Worm (Caenorhabditis elegans) whole organism, early embryonic: ENCODE results near the gene F59A1.16.

Experiments used
- B0310.2 ChIP-seq: sonication (generic microtip); optimal IDR thresholded peaks from 2 replicates; lab custom pipeline; 2016; ENCODE audit warnings: mild to moderate bottlenecking, missing genetic modification characterization, missing compliant biosample characterization
- F13C5.2 ChIP-seq: sonication (generic microtip); optimal IDR thresholded peaks from 2 replicates; lab custom pipeline; 2017; ENCODE audit warnings: mild to moderate bottlenecking, missing genetic modification characterization, inconsistent platforms, missing compliant biosample characterization
- aly-1 ChIP-seq: sonication (generic microtip); optimal IDR thresholded peaks from 2 replicates; lab custom pipeline; 2016; ENCODE audit warnings: missing genetic modification characterization, missing compliant biosample characterization
- ama-1 ChIP-seq: fragments of 150-350 bp; optimal IDR thresholded peaks from 2 replicates; lab custom pipeline; 2014
- ceh-13 ChIP-seq: fragments of 200-800 bp; sonication (Bioruptor generic); optimal IDR thresholded peaks from 2 replicates; lab custom pipeline; 2018; ENCODE audit warnings: mild to moderate bottlenecking, missing genetic modification characterization, missing compliant biosample characterization
- ceh-36 ChIP-seq: sonication (generic microtip); optimal IDR thresholded peaks from 2 replicates; lab custom pipeline; 2016; ENCODE audit warnings: missing genetic modification characterization, inconsistent platforms, missing compliant biosample characterization
- ets-7 ChIP-seq: sonication (generic microtip); optimal IDR thresholded peaks from 2 replicates; lab custom pipeline; 2016; ENCODE audit warnings: missing genotype, missing genetic modification characterization, missing compliant biosample characterization
- flt-1 ChIP-seq: fragments of 200-800 bp; sonication (Bioruptor generic); IDR thresholded peaks from 2 replicates; pipeline ENCODE4 v1.3.6; 2022; ENCODE audit warnings: missing genetic modification characterization, missing compliant biosample characterization
- hmbx-1 ChIP-seq: sonication (generic microtip); optimal IDR thresholded peaks from 2 replicates; lab custom pipeline; 2016; ENCODE audit warnings: mild to moderate bottlenecking, missing genetic modification characterization, missing compliant biosample characterization
- hmg-4 ChIP-seq: fragments of 200-800 bp; sonication (Bioruptor generic); optimal IDR thresholded peaks from 2 replicates; lab custom pipeline; 2018; ENCODE audit warnings: mild to moderate bottlenecking, missing genetic modification characterization, missing compliant biosample characterization
- hnd-1 ChIP-seq: sonication (generic microtip); optimal IDR thresholded peaks from 2 replicates; lab custom pipeline; 2016; ENCODE audit warnings: missing genetic modification characterization, missing compliant biosample characterization
- pes-1 ChIP-seq: fragments of 200-800 bp; sonication (Bioruptor generic); IDR thresholded peaks from 2 replicates; pipeline ENCODE4 v1.3.6; 2022; ENCODE audit warnings: missing genetic modification reagents, missing genetic modification characterization, missing compliant biosample characterization
- scrt-1 ChIP-seq: fragments of 200-800 bp; sonication (Bioruptor generic); IDR thresholded peaks from 2 replicates; pipeline ENCODE4 v1.3.6; 2022; ENCODE audit warnings: missing genetic modification characterization, missing compliant biosample characterization
- sea-1 ChIP-seq: fragments of 200-800 bp; sonication (Bioruptor generic); conservative IDR thresholded peaks from 2 replicates; pipeline ENCODE4 v1.3.6; 2022; ENCODE audit warnings: missing genetic modification characterization, missing compliant biosample characterization
- tbx-11 ChIP-seq: fragments of 200-800 bp; sonication (Bioruptor generic); IDR thresholded peaks from 2 replicates; pipeline ENCODE4 v1.3.6; 2022; ENCODE audit warnings: missing genetic modification characterization, missing compliant biosample characterization
- tbx-37 ChIP-seq: fragments of 200-800 bp; sonication (Bioruptor generic); conservative IDR thresholded peaks from 2 replicates; pipeline ENCODE4 v1.3.6; 2022; ENCODE audit warnings: missing genetic modification reagents, missing genetic modification characterization, missing compliant biosample characterization
- tra-4 ChIP-seq: sonication (generic microtip); optimal IDR thresholded peaks from 2 replicates; lab custom pipeline; 2017; ENCODE audit warnings: missing genetic modification characterization, missing compliant biosample characterization

The F59A1.16 gene

DNA sequence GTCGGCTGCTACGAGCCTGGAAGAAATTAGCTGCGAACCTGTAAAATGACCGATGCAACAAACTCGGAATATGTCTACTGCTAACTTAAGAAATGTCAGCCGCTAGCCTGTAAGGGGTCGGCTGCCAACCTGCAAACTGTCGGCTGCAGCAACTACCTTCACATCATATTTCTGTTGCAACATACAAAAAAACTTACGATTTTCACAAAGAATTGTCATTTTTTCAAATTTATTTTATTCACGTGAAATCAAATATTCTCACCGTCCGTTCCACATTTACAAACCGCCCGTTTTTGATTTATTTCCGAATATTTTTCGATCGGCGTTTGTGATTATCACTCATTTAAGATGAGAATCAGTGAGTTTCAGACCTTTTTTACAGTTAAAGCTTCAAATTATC is 14.9 kb upstream of the F59A1.16 start, which contains the start of gene Y26G10.6:
Gene Y26G10.6 (plus strand): TSS at position 301 of the 400 bp plus-strand sequence.
- TF ChIP-seq scrt-1 (no peak), hnd-1 (tag; lab: Kevin White, UChicago) (no peak), flt-1 (no peak), hmbx-1 (no peak), tbx-11 (GFP tag; lab: Robert Waterston, UW) (no peak), tra-4 (tag; lab: Kevin White, UChicago) (no peak), ceh-36 (tag; lab: Kevin White, UChicago) (no peak), ama-1 (no peak), B0310.2 (tag; lab: Kevin White, UChicago) (no peak)

DNA sequence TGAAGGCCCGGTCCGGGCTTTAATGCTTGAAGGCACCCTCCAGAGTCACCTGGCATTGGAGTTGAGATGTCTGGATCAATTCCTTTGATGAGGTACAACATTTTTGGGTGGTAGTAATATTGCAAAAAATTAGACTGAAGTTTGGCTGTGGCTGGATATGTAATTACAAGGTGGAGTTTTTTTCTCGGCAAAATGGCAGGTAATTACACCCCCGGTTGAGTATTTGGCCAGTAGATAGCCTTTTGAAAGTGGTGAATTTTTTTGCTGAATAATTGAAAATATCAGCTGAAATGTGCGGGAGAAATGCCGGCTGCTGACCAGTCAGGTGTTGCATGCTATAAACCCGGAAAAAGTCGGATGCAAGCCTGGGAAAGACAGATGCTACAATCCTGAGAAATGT is 14.3 kb upstream of the F59A1.16 start, which contains the start of gene Y26G10.4:
Gene Y26G10.4 (minus strand): TSS at position 101 of the 400 bp plus-strand sequence.
- TF ChIP-seq F13C5.2 (tag; lab: Kevin White, UChicago) (no peak), hmg-4 (GFP tag; lab: Kevin White, UChicago) (no peak), hmbx-1 (no peak), ama-1 (no peak), ceh-13 (GFP tag; lab: Kevin White, UChicago) (no peak), scrt-1 (no peak), flt-1 (no peak), tra-4 (tag; lab: Kevin White, UChicago) (no peak), hnd-1 (tag; lab: Kevin White, UChicago) (no peak)

DNA sequence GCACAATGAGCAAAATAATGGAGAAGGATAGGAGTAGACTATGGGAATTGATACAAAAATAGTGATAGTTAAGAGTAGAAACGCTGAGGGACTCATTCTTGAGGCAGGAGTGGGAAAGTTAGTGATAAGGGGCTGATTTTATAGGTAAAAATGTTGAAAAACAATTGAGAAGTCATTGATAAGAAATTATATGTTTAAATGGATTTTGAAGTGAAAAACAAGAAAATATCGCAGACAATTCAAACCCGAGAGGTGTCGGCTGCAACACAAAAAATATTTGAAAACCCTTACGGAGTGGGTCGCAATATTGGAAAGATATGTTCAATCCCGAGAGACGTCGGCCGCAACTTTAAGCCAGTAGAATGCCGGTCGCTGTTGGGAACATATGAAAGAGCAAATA is 12.0 kb upstream of the F59A1.16 start, which contains the start of gene spp-29:
Gene spp-29 (minus strand): TSS at position 101 of the 400 bp plus-strand sequence.
- TF ChIP-seq tra-4 (tag; lab: Kevin White, UChicago) (no peak), hmbx-1 (no peak), tbx-37 (GFP tag; lab: Robert Waterston, UW) (no peak), aly-1 (tag; lab: Kevin White, UChicago) (no peak), F13C5.2 (tag; lab: Kevin White, UChicago) (no peak), flt-1 (no peak), scrt-1 (no peak), tbx-11 (GFP tag; lab: Robert Waterston, UW) (no peak), hnd-1 (tag; lab: Kevin White, UChicago) (no peak), sea-1 (GFP tag; lab: Robert Waterston, UW) (no peak), hmg-4 (GFP tag; lab: Kevin White, UChicago) (no peak), ceh-36 (tag; lab: Kevin White, UChicago) (no peak), ceh-13 (GFP tag; lab: Kevin White, UChicago) (no peak), ama-1 (no peak), ets-7 (tag; lab: Kevin White, UChicago) (no peak), pes-1 (GFP tag; lab: Robert Waterston, UW) (no peak), B0310.2 (tag; lab: Kevin White, UChicago) (no peak)

DNA sequence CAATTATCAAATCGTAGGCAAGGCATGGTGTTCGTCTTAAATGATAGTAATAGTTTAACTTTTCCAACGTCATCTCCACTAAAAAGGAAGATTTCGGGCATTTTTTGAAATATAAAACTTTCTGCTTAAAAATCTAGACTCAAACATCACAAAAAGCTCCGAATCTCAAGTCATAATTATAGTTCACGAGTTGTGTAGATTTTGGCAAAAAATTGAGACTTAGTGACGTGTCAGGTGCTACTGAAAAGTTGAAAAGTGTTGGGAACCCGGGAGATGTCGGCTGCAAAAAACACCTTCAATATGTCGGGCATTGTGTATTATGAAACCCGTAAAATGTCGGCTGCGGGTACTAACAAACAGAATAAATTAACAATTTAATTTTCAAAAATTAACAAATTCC is 11.0 kb upstream of the F59A1.16 start, which contains the start of gene Y26G10.1:
Gene Y26G10.1 (minus strand): TSS at position 101 of the 400 bp plus-strand sequence.
- TF ChIP-seq B0310.2 (tag; lab: Kevin White, UChicago) (no peak), ceh-13 (GFP tag; lab: Kevin White, UChicago) (no peak)

DNA sequence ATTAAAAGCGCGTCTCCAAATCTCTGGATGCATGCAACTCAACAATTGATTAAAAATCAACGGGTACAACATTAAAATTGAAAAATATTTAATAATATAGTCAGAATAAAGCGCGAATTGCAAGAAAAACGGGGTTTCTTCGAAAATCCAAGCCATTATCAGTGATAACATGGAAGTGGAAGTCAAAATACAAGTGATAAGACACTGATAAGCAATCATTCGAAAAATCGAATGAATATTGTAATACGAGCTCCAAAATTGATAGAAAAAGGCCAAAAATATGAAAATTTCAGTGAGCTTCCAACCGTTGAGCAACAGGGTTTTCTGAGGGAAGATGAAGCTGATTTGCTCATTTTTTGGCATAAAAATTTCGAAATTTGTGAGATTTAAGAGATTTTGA is 9.5 kb upstream of the F59A1.16 start:
- TF ChIP-seq scrt-1 (no peak), hnd-1 (tag; lab: Kevin White, UChicago) (no peak), pes-1 (GFP tag; lab: Robert Waterston, UW) (no peak), flt-1 (no peak), ceh-13 (GFP tag; lab: Kevin White, UChicago) (no peak), tbx-37 (GFP tag; lab: Robert Waterston, UW) (no peak), F13C5.2 (tag; lab: Kevin White, UChicago) (no peak), tbx-11 (GFP tag; lab: Robert Waterston, UW) (no peak), tra-4 (tag; lab: Kevin White, UChicago) (no peak), B0310.2 (tag; lab: Kevin White, UChicago) (no peak), hmg-4 (GFP tag; lab: Kevin White, UChicago) (no peak), hmbx-1 (no peak), sea-1 (GFP tag; lab: Robert Waterston, UW) (no peak), ets-7 (tag; lab: Kevin White, UChicago) (no peak), ama-1 (no peak), ceh-36 (tag; lab: Kevin White, UChicago) (no peak), aly-1 (tag; lab: Kevin White, UChicago) (no peak)

DNA sequence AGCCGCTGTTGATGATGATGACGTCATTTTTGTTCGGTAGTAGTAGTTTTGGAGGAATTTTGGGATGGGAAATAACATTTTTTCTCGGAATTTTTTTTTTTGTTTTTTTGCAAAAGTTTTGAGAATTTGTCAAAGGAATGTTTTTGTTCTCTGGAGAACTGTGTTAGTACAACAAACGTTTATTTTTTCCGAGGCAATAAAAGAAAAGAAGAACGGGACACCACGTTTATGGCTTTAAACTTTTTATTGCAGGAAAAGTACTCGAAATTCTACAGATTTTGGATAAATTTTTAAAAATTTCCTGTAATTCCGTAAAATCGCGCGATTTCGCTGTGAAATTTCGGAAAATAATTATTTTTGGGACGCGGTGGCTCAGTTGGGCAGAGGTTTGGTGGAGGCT is 6.2 kb upstream of the F59A1.16 start, which contains the start of gene F59A1.13:
Gene F59A1.13 (minus strand): TSS at position 101 of the 400 bp plus-strand sequence.
- no peak for TF ChIP-seq hmg-4 (GFP tag; lab: Kevin White, UChicago)
- no peak for TF ChIP-seq F13C5.2 (tag; lab: Kevin White, UChicago)
- no peak for TF ChIP-seq tra-4 (tag; lab: Kevin White, UChicago)
- TF ChIP-seq B0310.2 (tag; lab: Kevin White, UChicago), result no peak
- no peak for TF ChIP-seq pes-1 (GFP tag; lab: Robert Waterston, UW)
- TF ChIP-seq hnd-1 (tag; lab: Kevin White, UChicago), result no peak
- TF ChIP-seq aly-1 (tag; lab: Kevin White, UChicago), result no peak
- TF ChIP-seq ceh-13 (GFP tag; lab: Kevin White, UChicago), result no peak
- TF ChIP-seq scrt-1, result no peak
- no peak for TF ChIP-seq flt-1
- TF ChIP-seq tbx-11 (GFP tag; lab: Robert Waterston, UW), result no peak
- TF ChIP-seq tbx-37 (GFP tag; lab: Robert Waterston, UW), result no peak
- TF ChIP-seq hmbx-1, result no peak
- no peak for TF ChIP-seq ama-1
- no peak for TF ChIP-seq ets-7 (tag; lab: Kevin White, UChicago)
- TF ChIP-seq ceh-36 (tag; lab: Kevin White, UChicago), result no peak
- no peak for TF ChIP-seq sea-1 (GFP tag; lab: Robert Waterston, UW)

DNA sequence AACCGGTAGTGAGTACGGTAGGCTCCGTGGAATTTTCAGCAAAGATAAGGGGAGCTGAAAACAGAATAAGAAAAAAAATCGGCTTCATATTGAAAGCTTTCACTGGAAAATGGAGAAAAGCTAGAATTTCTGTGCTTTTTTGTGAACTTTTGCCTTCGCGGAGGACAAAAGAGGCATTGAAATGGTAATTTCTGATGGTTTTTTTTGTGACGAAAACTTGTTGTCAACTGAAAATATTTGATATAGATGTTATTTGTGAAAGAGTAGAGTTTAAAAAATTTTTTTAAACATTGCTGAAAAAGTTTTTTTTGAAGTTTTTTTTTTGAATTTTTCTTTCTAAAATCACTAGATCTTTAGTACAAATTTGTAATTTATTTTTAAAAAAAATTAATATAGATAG is 2.1 kb upstream of the F59A1.16 start, which contains the start of gene F59A1.18:
Gene F59A1.18 (minus strand): TSS at position 101 of the 400 bp plus-strand sequence.
- no peak for TF ChIP-seq ceh-36 (tag; lab: Kevin White, UChicago)
- TF ChIP-seq tra-4 (tag; lab: Kevin White, UChicago), result no peak
- TF ChIP-seq aly-1 (tag; lab: Kevin White, UChicago), result no peak
- TF ChIP-seq ceh-13 (GFP tag; lab: Kevin White, UChicago), result no peak
- no peak for TF ChIP-seq scrt-1
- TF ChIP-seq hmbx-1, result no peak
- no peak for TF ChIP-seq hmg-4 (GFP tag; lab: Kevin White, UChicago)
- TF ChIP-seq ets-7 (tag; lab: Kevin White, UChicago), result no peak
- TF ChIP-seq F13C5.2 (tag; lab: Kevin White, UChicago), result no peak
- TF ChIP-seq hnd-1 (tag; lab: Kevin White, UChicago), result no peak
- TF ChIP-seq sea-1 (GFP tag; lab: Robert Waterston, UW), result no peak
- TF ChIP-seq pes-1 (GFP tag; lab: Robert Waterston, UW), result no peak
- no peak for TF ChIP-seq ama-1
- TF ChIP-seq flt-1, result no peak
- no peak for TF ChIP-seq tbx-37 (GFP tag; lab: Robert Waterston, UW)
